Worm (Caenorhabditis elegans): ENCODE measurements around the gene F14H12.17.

ce11 chrX:4357467-4357866, 5.6 kb downstream of the F14H12.17 start, which contains the start of gene F14H12.6:
- TF ChIP-seq ceh-82 (tag; optimal IDR thresholded peaks at IDR 0.05) (no peak), egl-13 (tag; optimal IDR thresholded peaks at IDR 0.05) (no peak)

Measured in whole organism, L1 larva.